Worm (Caenorhabditis elegans): Measurements from ENCODE around the gene F14H3.12.

The F14H3.12 gene

ce11 chrV:16045837-16046236 is 29.3 kb downstream of the F14H3.12 start, which contains the start of gene T10C6.15:
Gene T10C6.15, minus strand, starts transcription at chrV:16045940.
- TF ChIP-seq bed-3 (GFP tag; optimal IDR thresholded peaks at IDR 0.05) (no peak), flh-1 (GFP tag; optimal IDR thresholded peaks at IDR 0.05) (no peak), ceh-43 (GFP tag; optimal IDR thresholded peaks at IDR 0.05) (no peak)

DNA sequence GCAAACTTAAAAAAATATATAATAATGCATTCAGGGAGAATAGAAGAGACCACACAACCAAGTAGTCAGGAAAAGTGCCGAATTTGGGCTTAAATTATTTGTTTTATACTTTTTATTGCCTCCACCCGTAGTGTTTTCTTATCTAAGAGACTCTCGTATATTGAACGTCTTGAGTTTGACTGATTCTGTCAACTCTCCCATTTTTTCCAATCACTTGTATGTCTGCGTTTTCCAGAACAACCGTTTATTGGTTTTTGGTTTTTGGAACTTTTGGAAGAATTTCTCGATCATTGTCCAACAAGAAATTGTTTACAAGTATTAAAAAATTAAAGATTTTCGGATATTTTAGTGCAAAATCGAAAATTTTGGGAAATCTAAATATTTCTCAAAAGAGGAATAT is 31.4 kb downstream of the F14H3.12 start:
- no peak for TF ChIP-seq ceh-39 (tag; optimal IDR thresholded peaks at IDR 0.05)
- TF ChIP-seq elt-3 (tag; optimal IDR thresholded peaks at IDR 0.05), result no peak
- no peak for TF ChIP-seq ceh-83 (GFP tag; optimal IDR thresholded peaks at IDR 0.05)
- TF ChIP-seq nhr-76 (tag; optimal IDR thresholded peaks at IDR 0.05), result no peak
- TF ChIP-seq M03D4.4 (tag; optimal IDR thresholded peaks at IDR 0.05), result no peak
- TF ChIP-seq cnd-1 (tag; optimal IDR thresholded peaks at IDR 0.05), result no peak

- TF ChIP-seq bed-3 (GFP tag; optimal IDR thresholded peaks at IDR 0.05), result no peak
- no peak for TF ChIP-seq lin-32 (GFP tag; optimal IDR thresholded peaks at IDR 0.05)
- TF ChIP-seq nhr-76 (tag; optimal IDR thresholded peaks at IDR 0.05), result no peak
- peak; percentile 24 for TF ChIP-seq zip-8 (tag; optimal IDR thresholded peaks at IDR 0.05)
- TF ChIP-seq sem-2 (GFP tag; optimal IDR thresholded peaks at IDR 0.05), result peak; percentile 9
- TF ChIP-seq ceh-83 (GFP tag; optimal IDR thresholded peaks at IDR 0.05), result no peak
- no peak for TF ChIP-seq ham-2 (GFP tag; optimal IDR thresholded peaks at IDR 0.05)
Measured at ce11 chrV:16042743-16043014, 32.4 kb downstream of the F14H3.12 start.

- TF ChIP-seq sptf-1 (tag; optimal IDR thresholded peaks at IDR 0.05), result peak; percentile 22
- peak; percentile 39 for TF ChIP-seq cnd-1 (tag; optimal IDR thresholded peaks at IDR 0.05)
Measured at ce11 chrV:16041925-16042742, 33.0 kb downstream of the F14H3.12 start, which contains the start of the genes his-2 and his-1. Gene his-2, minus strand, starts transcription at chrV:16042283. Gene his-1, plus strand, starts transcription at chrV:16042520.

ce11 chrV:16041412-16041811 is 33.7 kb downstream of the F14H3.12 start:
- TF ChIP-seq blmp-1 (tag; optimal IDR thresholded peaks at IDR 0.05) (no peak), zip-8 (tag; optimal IDR thresholded peaks at IDR 0.05) (peak; percentile 94), ceh-39 (tag; optimal IDR thresholded peaks at IDR 0.05) (peak; percentile 11)

DNA sequence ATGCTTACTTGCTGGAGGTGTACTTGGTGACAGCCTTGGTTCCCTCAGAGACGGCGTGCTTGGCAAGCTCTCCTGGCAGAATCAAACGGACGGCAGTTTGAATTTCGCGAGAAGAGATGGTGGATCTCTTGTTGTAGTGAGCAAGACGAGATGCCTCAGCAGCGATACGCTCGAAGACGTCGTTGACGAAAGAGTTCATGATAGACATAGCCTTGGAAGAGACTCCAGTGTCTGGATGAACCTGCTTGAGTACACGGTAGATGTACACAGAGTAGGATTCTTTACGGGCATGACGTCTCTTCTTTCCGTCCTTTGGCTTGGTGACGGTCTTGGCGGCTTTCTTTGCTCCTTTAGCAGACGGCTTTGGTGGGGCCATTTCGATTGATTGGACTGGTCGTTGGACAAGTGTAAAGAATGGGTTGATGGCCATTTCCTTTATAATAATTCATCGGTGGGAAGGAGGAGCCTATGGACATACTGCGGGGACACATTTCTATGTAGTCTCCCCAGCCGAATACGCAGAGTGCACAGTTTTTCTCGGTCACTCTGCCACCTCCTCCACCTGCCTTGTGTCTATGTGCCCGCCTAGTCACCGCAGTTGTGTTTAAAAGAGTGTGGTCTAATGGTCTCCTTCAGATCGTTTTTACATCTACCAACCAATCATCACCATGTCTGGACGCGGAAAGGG is 34.8 kb downstream of the F14H3.12 start, which contains the start of the genes his-4 and his-3:
Gene his-4, minus strand, starts transcription at position 376 of the 688 bp plus-strand sequence.
Gene his-3, plus strand, starts transcription at position 669 of the 688 bp plus-strand sequence.
- TF ChIP-seq lin-13 (tag; optimal IDR thresholded peaks at IDR 0.05) (peak; percentile 96), mep-1 (tag; optimal IDR thresholded peaks at IDR 0.05) (peak; percentile 57), lsy-2 (tag; optimal IDR thresholded peaks at IDR 0.05) (peak; percentile 43), ztf-11 (tag; optimal IDR thresholded peaks at IDR 0.05) (peak; percentile 94), zip-8 (tag; optimal IDR thresholded peaks at IDR 0.05) (peak; percentile 32), M03D4.4 (tag; optimal IDR thresholded peaks at IDR 0.05) (peak; percentile 26), nhr-2 (tag; optimal IDR thresholded peaks at IDR 0.05) (peak; percentile 62), pha-4 (tag; optimal IDR thresholded peaks at IDR 0.05) (peak; percentile 87), ceh-39 (tag; optimal IDR thresholded peaks at IDR 0.05) (peak; percentile 86), unc-62 (GFP tag; optimal IDR thresholded peaks at IDR 0.05) (peak; percentile 13), drap-1 (GFP tag; optimal IDR thresholded peaks at IDR 0.05) (peak; percentile 81), sptf-1 (tag; optimal IDR thresholded peaks at IDR 0.05) (peak; percentile 24), cnd-1 (tag; optimal IDR thresholded peaks at IDR 0.05) (peak; percentile 86)

DNA sequence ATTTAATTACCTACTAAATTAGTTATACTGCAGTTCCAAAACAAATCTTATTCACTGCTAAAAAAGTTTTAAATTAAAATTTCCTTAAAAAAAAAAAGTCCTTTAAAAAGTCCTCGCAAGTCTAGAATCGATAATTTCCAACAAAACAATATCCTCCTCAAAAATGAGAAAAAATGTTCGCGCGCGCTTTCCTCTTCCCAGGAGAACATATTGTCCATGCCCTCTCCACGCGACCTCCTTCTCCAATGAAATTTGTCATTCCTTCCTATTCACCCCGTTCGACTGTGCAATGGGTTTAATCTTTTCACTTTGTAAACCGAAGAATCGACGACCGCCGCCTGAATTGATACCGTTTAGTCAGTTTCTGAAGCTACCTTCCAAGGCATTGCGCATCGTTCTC is 39.0 kb downstream of the F14H3.12 start, which contains the start of gene T10C6.10:
Gene T10C6.10, plus strand, starts transcription at position 248 of the 400 bp plus-strand sequence.
- TF ChIP-seq bed-3 (GFP tag; optimal IDR thresholded peaks at IDR 0.05), result no peak
- TF ChIP-seq lin-13 (tag; optimal IDR thresholded peaks at IDR 0.05), result no peak
- no peak for TF ChIP-seq M03D4.4 (tag; optimal IDR thresholded peaks at IDR 0.05)
- no peak for TF ChIP-seq flh-1 (GFP tag; optimal IDR thresholded peaks at IDR 0.05)
- no peak for TF ChIP-seq sptf-1 (tag; optimal IDR thresholded peaks at IDR 0.05)
- no peak for TF ChIP-seq nhr-237 (tag; optimal IDR thresholded peaks at IDR 0.05)
- TF ChIP-seq unc-120 (tag; optimal IDR thresholded peaks at IDR 0.05; ENCODE audit: poor library complexity, severe bottlenecking), result no peak
- TF ChIP-seq cnd-1 (tag; optimal IDR thresholded peaks at IDR 0.05), result no peak
- no peak for TF ChIP-seq snpc-4 (tag; optimal IDR thresholded peaks at IDR 0.05)
- TF ChIP-seq nhr-28 (tag; optimal IDR thresholded peaks at IDR 0.05), result no peak
- TF ChIP-seq sem-2 (GFP tag; optimal IDR thresholded peaks at IDR 0.05), result no peak
- no peak for TF ChIP-seq lin-32 (GFP tag; optimal IDR thresholded peaks at IDR 0.05)
- no peak for TF ChIP-seq pha-4 (tag; optimal IDR thresholded peaks at IDR 0.05)
- no peak for TF ChIP-seq nhr-76 (tag; optimal IDR thresholded peaks at IDR 0.05)
- TF ChIP-seq blmp-1 (tag; optimal IDR thresholded peaks at IDR 0.05), result no peak
- TF ChIP-seq ceh-43 (GFP tag; optimal IDR thresholded peaks at IDR 0.05), result no peak
- TF ChIP-seq tbx-8 (GFP tag; optimal IDR thresholded peaks at IDR 0.05), result no peak
- TF ChIP-seq nhr-12 (tag; optimal IDR thresholded peaks at IDR 0.05), result no peak
- no peak for TF ChIP-seq ham-2 (GFP tag; optimal IDR thresholded peaks at IDR 0.05)
- TF ChIP-seq hlh-1 (tag; optimal IDR thresholded peaks at IDR 0.05), result no peak
